Fruit fly (Drosophila melanogaster) whole organism, prepupa: ENCODE results near the gene CG31871.

Experiments
- CG11762 ChIP-seq: fragments of 200-800 bp; sonication (Bioruptor generic); optimal IDR thresholded peaks from 3 replicates; lab custom pipeline; 2016; ENCODE audit warnings: missing biosample characterization, missing genetic modification characterization; ENCODE audit not compliant: insufficient read depth
- CG34406 ChIP-seq: fragments of 200-800 bp; sonication (Bioruptor generic); optimal IDR thresholded peaks from 3 replicates; lab custom pipeline; 2016; ENCODE audit warnings: missing biosample characterization, missing genetic modification characterization
- CG6792 ChIP-seq: fragments of 200-800 bp; sonication (Bioruptor generic); optimal IDR thresholded peaks from 3 replicates; lab custom pipeline; 2016; ENCODE audit warnings: missing biosample characterization, missing genetic modification characterization
- CG6854 ChIP-seq: fragments of 200-800 bp; sonication (Bioruptor generic); optimal IDR thresholded peaks from 2 replicates; lab custom pipeline; 2017; ENCODE audit warnings: missing biosample characterization, mild to moderate bottlenecking, missing genetic modification characterization
- Hr38 ChIP-seq: sonication (Bioruptor generic); optimal IDR thresholded peaks from 2 replicates; lab custom pipeline; 2016; ENCODE audit warnings: missing biosample characterization, missing genetic modification characterization
- OdsH ChIP-seq: fragments of 200-800 bp; sonication (Bioruptor generic); optimal IDR thresholded peaks from 3 replicates; lab custom pipeline; 2016; ENCODE audit warnings: missing biosample characterization, missing genetic modification characterization
- Sox15 ChIP-seq: fragments of 200-800 bp; sonication (Bioruptor generic); optimal IDR thresholded peaks from 3 replicates; lab custom pipeline; 2016; ENCODE audit warnings: missing biosample characterization, missing genetic modification characterization

DNA sequence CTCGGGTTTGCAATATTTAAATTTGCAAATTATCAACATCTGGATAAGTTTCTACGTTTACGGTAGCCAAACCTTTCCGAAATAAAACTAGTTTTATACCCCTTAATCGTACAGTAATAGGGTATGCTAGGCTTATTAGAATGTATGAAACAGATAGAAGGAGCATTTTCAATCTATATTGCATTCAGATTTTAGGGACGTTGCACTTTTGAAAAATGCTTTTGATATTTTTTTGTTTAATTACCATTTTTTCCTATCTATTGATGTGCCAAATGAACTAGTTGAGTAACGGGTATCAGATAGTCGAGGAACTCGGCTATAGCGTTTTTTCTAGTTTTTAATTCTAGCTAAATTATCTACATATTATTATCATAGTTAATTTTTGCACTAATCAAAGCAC lies 21.0 kb downstream of the CG31871 start:
- TF ChIP-seq Sox15 (GFP tag; lab: Kevin White, UChicago) (no peak), CG11762 (no peak), Hr38 (GFP tag; lab: Kevin White, UChicago) (no peak), CG6854 (GFP tag; lab: Kevin White, UChicago) (no peak), OdsH (GFP tag; lab: Kevin White, UChicago) (no peak), CG34406 (GFP tag; lab: Kevin White, UChicago) (no peak), CG6792 (GFP tag; lab: Kevin White, UChicago) (no peak)
